Worm (Caenorhabditis elegans): ENCODE measurements around the gene F54D5.3.
A peak's percentile ranks its signal among the peaks of the same experiment; 100 is the strongest.

F54D5.3 gene

ce11 chrII:11619171-11619570 lies 47.6 kb downstream of the F54D5.3 start (continued):
- TF ChIP-seq snpc-4 (GFP tag; optimal IDR thresholded peaks at IDR 0.05), result no peak
- peak in 1 of 4 experiments; percentile 0 for TF ChIP-seq snpc-4 (tag; optimal IDR thresholded peaks at IDR 0.05)
- no peak for TF ChIP-seq pha-4 (tag; optimal IDR thresholded peaks at IDR 0.05)
- no peak for TF ChIP-seq nhr-120 (GFP tag; IDR thresholded peaks at IDR 0.05)
- no peak for TF ChIP-seq attf-5 (GFP tag; optimal IDR thresholded peaks at IDR 0.05)
- peak; percentile 64 for TF ChIP-seq nhr-80 (tag; optimal IDR thresholded peaks at IDR 0.05)
- no peak for TF ChIP-seq cebp-1 (GFP tag; IDR thresholded peaks at IDR 0.05)
- peak; percentile 62 for TF ChIP-seq cebp-1 (tag; optimal IDR thresholded peaks at IDR 0.05)
- TF ChIP-seq F22D6.2 (tag; optimal IDR thresholded peaks at IDR 0.05), result no peak
- TF ChIP-seq rpc-1 (optimal IDR thresholded peaks at IDR 0.05), result no peak
- TF ChIP-seq rpc-1 (tag; optimal IDR thresholded peaks at IDR 0.05), result no peak
- TF ChIP-seq ZK185.1 (tag; optimal IDR thresholded peaks at IDR 0.05; ENCODE audit: poor library complexity, severe bottlenecking), result peak; percentile 4
- no peak for TF ChIP-seq ceh-58 (GFP tag; IDR thresholded peaks at IDR 0.05)
- TF ChIP-seq tbp1 (GFP tag; optimal IDR thresholded peaks at IDR 0.05), result peak; percentile 18
- peak; percentile 40; the same call in 1 of the 2 replicates for TF ChIP-seq mcd-1 (GFP tag; IDR thresholded peaks at IDR 0.05)
- no peak for TF ChIP-seq T26A5.8 (tag; optimal IDR thresholded peaks at IDR 0.05)
- no peak for TF ChIP-seq repo-1 (tag; optimal IDR thresholded peaks at IDR 0.05)
- TF ChIP-seq sdz-38 (tag; optimal IDR thresholded peaks at IDR 0.05), result no peak
- TF ChIP-seq hsf-1 (GFP tag; IDR thresholded peaks at IDR 0.05), result no peak

- no peak for TF ChIP-seq tlf-1 (GFP tag; optimal IDR thresholded peaks at IDR 0.05)
- no peak for TF ChIP-seq ceh-58 (GFP tag; IDR thresholded peaks at IDR 0.05)
- peak; percentile 79 for TF ChIP-seq ets-4 (GFP tag; optimal IDR thresholded peaks at IDR 0.05)
- TF ChIP-seq ztf-18 (tag; optimal IDR thresholded peaks at IDR 0.05), result peak; percentile 55
- no peak for TF ChIP-seq nhr-179 (tag; optimal IDR thresholded peaks at IDR 0.05)
- peak; percentile 39 for TF ChIP-seq tbp1 (GFP tag; optimal IDR thresholded peaks at IDR 0.05)
- TF ChIP-seq madf-10 (tag; optimal IDR thresholded peaks at IDR 0.05), result peak; percentile 98
- TF ChIP-seq mcd-1 (GFP tag; IDR thresholded peaks at IDR 0.05), result peak; percentile 73
- TF ChIP-seq snpc-4 (GFP tag; optimal IDR thresholded peaks at IDR 0.05), result no peak
- peak in 3 of 4 experiments; percentile 28 to 67 (median 58) for TF ChIP-seq snpc-4 (tag; optimal IDR thresholded peaks at IDR 0.05)
- TF ChIP-seq akir-1 (GFP tag; optimal IDR thresholded peaks at IDR 0.05), result no peak
- no peak for TF ChIP-seq tbx-9 (tag; optimal IDR thresholded peaks at IDR 0.05; ENCODE audit: borderline replicate concordance)
- TF ChIP-seq lag-1 (GFP tag; IDR thresholded peaks at IDR 0.05), result no peak
- TF ChIP-seq snpc-3.4 (tag; optimal IDR thresholded peaks at IDR 0.05), result no peak
- no peak for TF ChIP-seq lsy-27 (tag; optimal IDR thresholded peaks at IDR 0.05; ENCODE audit: borderline replicate concordance, insufficient read depth)
- no peak for TF ChIP-seq ztf-25 (GFP tag; IDR thresholded peaks at IDR 0.05)
- TF ChIP-seq cebp-2 (GFP tag; IDR thresholded peaks at IDR 0.05), result no peak
- TF ChIP-seq zfh-2 (GFP tag; conservative IDR thresholded peaks at IDR 0.05), result peak; percentile 100
- TF ChIP-seq Y56A3A.18 (GFP tag; IDR thresholded peaks at IDR 0.05), result no peak
- TF ChIP-seq rpc-1 (optimal IDR thresholded peaks at IDR 0.05), result no peak
- TF ChIP-seq rpc-1 (tag; optimal IDR thresholded peaks at IDR 0.05), result no peak
- peak; percentile 86 for TF ChIP-seq lin-40 (tag; optimal IDR thresholded peaks at IDR 0.05)
- TF ChIP-seq fkh-3 (tag; optimal IDR thresholded peaks at IDR 0.05), result no peak
- no peak for TF ChIP-seq Y67H2A.10 (GFP tag; conservative IDR thresholded peaks at IDR 0.05)
- TF ChIP-seq B0019.2 (GFP tag; conservative IDR thresholded peaks at IDR 0.05), result no peak
- TF ChIP-seq lin-54 (GFP tag; optimal IDR thresholded peaks at IDR 0.05), result peak; percentile 49
- TF ChIP-seq attf-3 (GFP tag; conservative IDR thresholded peaks at IDR 0.05), result no peak
- TF ChIP-seq efl-1 (GFP tag; optimal IDR thresholded peaks at IDR 0.05), result no peak
- peak; percentile 87 for TF ChIP-seq K11D2.4 (GFP tag; IDR thresholded peaks at IDR 0.05)
- peak; percentile 51 to 68 for TF ChIP-seq let-607 (tag; optimal IDR thresholded peaks at IDR 0.05)
- no peak for TF ChIP-seq nfya-2 (GFP tag; IDR thresholded peaks at IDR 0.05)
- TF ChIP-seq ceh-91 (GFP tag; IDR thresholded peaks at IDR 0.05), result no peak
- TF ChIP-seq hlh-26 (GFP tag; conservative IDR thresholded peaks at IDR 0.05), result no peak
- peak; percentile 79 for TF ChIP-seq nfyb-1 (GFP tag; IDR thresholded peaks at IDR 0.05)
- no peak for TF ChIP-seq dpl-1 (GFP tag; optimal IDR thresholded peaks at IDR 0.05)
Observed at ce11 chrII:11619895-11620439, 48.4 kb downstream of the F54D5.3 start.

All from whole organism, young adult.